Worm (Caenorhabditis elegans) whole organism, mixed stage, embryonic: ENCODE measurements around the gene W10C6.2.

Source experiments
- elt-3 ChIP-seq: fragments of 150-350 bp; optimal IDR thresholded peaks from 2 replicates; lab custom pipeline; 2014; ENCODE audit warnings: missing biosample characterization, missing genetic modification characterization
- nhr-28 ChIP-seq: fragments of 150-350 bp; optimal IDR thresholded peaks from 2 replicates; lab custom pipeline; 2014; ENCODE audit warnings: missing biosample characterization, missing genetic modification characterization
- unc-62 ChIP-seq: fragments of 150-350 bp; optimal IDR thresholded peaks from 2 replicates; lab custom pipeline; 2014; ENCODE audit warnings: missing biosample characterization, missing genetic modification reagents, missing genetic modification characterization
- zip-8 ChIP-seq: fragments of 150-350 bp; optimal IDR thresholded peaks from 2 replicates; lab custom pipeline; 2014; ENCODE audit warnings: missing biosample characterization, missing genetic modification characterization

DNA sequence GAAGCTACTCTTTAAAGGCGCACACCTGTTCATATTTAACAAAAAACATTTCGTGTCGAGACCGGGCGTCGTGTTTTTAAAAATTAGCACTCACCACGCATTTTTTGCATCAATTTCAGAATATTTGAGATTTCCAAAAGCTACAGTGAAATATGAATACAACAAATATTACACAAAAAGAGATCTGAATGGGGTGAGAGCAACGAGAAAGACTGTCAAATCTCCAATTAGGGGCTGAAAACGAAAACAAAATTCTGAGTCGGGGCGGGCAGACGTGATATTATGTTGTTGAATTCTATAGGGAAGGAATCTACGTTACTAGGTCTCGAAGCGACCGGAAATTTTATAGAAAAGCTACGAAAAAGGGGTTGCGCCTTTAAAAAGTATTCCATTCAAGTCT lies 18.0 kb downstream of the W10C6.2 start, which contains the start of gene C09H10.5:
- TF ChIP-seq elt-3 (tag; lab: Kevin White, UChicago), result no peak
- TF ChIP-seq nhr-28 (tag; lab: Kevin White, UChicago), result no peak
- TF ChIP-seq unc-62 (GFP tag; lab: Kevin White, UChicago), result no peak
- TF ChIP-seq zip-8 (tag; lab: Kevin White, UChicago), result no peak
